Fruit fly (Drosophila melanogaster) whole organism, embryonic: ENCODE results near the gene sit.

Experiments
- CG2120 ChIP-seq: fragments of 200-800 bp; sonication (Bioruptor generic); optimal IDR thresholded peaks from 3 replicates; lab custom pipeline; 2016; ENCODE audit warnings: missing biosample characterization, missing genetic modification characterization
- NC2α ChIP-seq: fragments of 200-800 bp; sonication (Bioruptor generic); optimal IDR thresholded peaks from 2 replicates; lab custom pipeline; 2016; ENCODE audit warnings: missing biosample characterization, missing genetic modification characterization
- aop ChIP-seq: fragments of 200-800 bp; sonication (Bioruptor generic); IDR thresholded peaks from 2 replicates; pipeline ENCODE4 v1.3.6; 2022; ENCODE audit warnings: missing biosample characterization, missing genetic modification characterization
- corto ChIP-seq: fragments of 200-800 bp; sonication (Bioruptor generic); optimal IDR thresholded peaks from 2 replicates; lab custom pipeline; 2016; ENCODE audit warnings: missing biosample characterization, mild to moderate bottlenecking, missing genetic modification characterization, moderate library complexity
- eyg ChIP-seq: fragments of 200-800 bp; sonication (Bioruptor generic); optimal IDR thresholded peaks from 3 replicates; lab custom pipeline; 2016; ENCODE audit warnings: missing biosample characterization, missing genetic modification characterization
- sens ChIP-seq: fragments of 200-800 bp; sonication (Bioruptor generic); peaks from one replicate; lab custom pipeline; 2016; ENCODE audit warnings: missing biosample characterization, missing genetic modification characterization

- TF ChIP-seq NC2α (GFP tag; lab: Kevin White, UChicago) = no peak
- TF ChIP-seq corto (GFP tag; lab: Kevin White, UChicago) = no peak
- TF ChIP-seq CG2120 (GFP tag; lab: Kevin White, UChicago) = no peak
- TF ChIP-seq sens (GFP tag; lab: Kevin White, UChicago) = no peak
- no peak for TF ChIP-seq aop (GFP tag; lab: Robert Waterston, UW)
- no peak for TF ChIP-seq eyg
Observed at dm6 chr3R:22552686-22553085, 9.7 kb downstream of the sit start.
